Fruit fly (Drosophila melanogaster): ENCODE results near the gene beta-Man.
A peak's percentile ranks its signal among the peaks of the same experiment; 100 is the strongest.

Gene beta-Man

DNA sequence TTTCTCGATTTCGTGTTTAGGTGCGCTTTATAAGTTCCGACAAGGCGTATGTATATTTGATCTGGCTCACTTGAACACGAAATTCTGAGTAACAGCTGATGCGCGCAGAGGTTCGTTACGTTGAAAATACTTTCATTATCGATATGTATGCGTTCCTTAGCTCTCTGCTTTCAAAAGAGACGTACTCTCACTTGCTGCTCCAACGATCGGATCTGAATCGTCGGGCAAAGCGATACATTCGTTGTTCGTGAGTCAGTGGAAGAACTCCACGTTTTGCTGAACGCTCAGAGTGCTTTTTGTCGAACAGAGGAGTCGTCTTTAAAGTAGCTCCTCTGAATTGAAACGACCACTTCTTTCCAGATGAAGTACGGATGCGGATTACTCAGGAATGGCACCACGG is at the start of gene beta-Man (continued):
- TF ChIP-seq Dll (GFP tag; IDR thresholded peaks at IDR 0.05; ENCODE audit: partially characterized antibody) (peak; percentile 49; the same call in 1 of the 4 replicates), CG17186 (GFP tag; optimal IDR thresholded peaks at IDR 0.05) (peak; percentile 79), Lhr (GFP tag; optimal IDR thresholded peaks at IDR 0.05) (peak; percentile 90), CG12299 (tag; optimal IDR thresholded peaks at IDR 0.05) (no peak), CG12104 (GFP tag; optimal IDR thresholded peaks at IDR 0.05) (no peak), bsh (GFP tag; optimal IDR thresholded peaks at IDR 0.05) (no peak), CG6813 (GFP tag; optimal IDR thresholded peaks at IDR 0.05) (no peak), CG18476 (GFP tag; optimal IDR thresholded peaks at IDR 0.05) (no peak), CG18764 (GFP tag; optimal IDR thresholded peaks at IDR 0.05) (no peak), CG13287 (GFP tag; IDR thresholded peaks at IDR 0.05; ENCODE audit: partially characterized antibody) (peak; percentile 47; the same call in 1 of the 2 replicates), stc (GFP tag; IDR thresholded peaks at IDR 0.05) (no peak), CG3065 (GFP tag; optimal IDR thresholded peaks at IDR 0.05) (no peak), scrt (GFP tag; optimal IDR thresholded peaks at IDR 0.05) (no peak), CG13296 (GFP tag; optimal IDR thresholded peaks at IDR 0.05) (no peak), Drgx (GFP tag; IDR thresholded peaks at IDR 0.05) (no peak), CG34376 (GFP tag; optimal IDR thresholded peaks at IDR 0.05) (peak; percentile 56), CG34224 (GFP tag; IDR thresholded peaks at IDR 0.05; ENCODE audit: partially characterized antibody) (peak; percentile 27; the same call in 1 of the 3 replicates), Oli (tag; optimal IDR thresholded peaks at IDR 0.05) (no peak), row (GFP tag; IDR thresholded peaks at IDR 0.05) (peak; percentile 39; the same call in 1 of the 3 replicates), nau (GFP tag; optimal IDR thresholded peaks at IDR 0.05) (no peak), knrl (GFP tag; IDR thresholded peaks at IDR 0.05; ENCODE audit: partially characterized antibody) (peak; percentile 53), luna (GFP tag; optimal IDR thresholded peaks at IDR 0.05) (no peak), E2f2 (GFP tag; IDR thresholded peaks at IDR 0.05) (peak; percentile 34; the same call in 1 of the 2 replicates), cas (GFP tag; IDR thresholded peaks at IDR 0.05) (no peak), CG14441 (GFP tag; IDR thresholded peaks at IDR 0.05) (no peak), CG13624 (GFP tag; optimal IDR thresholded peaks at IDR 0.05) (no peak), CG8359 (GFP tag; optimal IDR thresholded peaks at IDR 0.05; ENCODE audit: borderline replicate concordance) (no peak), Rfx (GFP tag; IDR thresholded peaks at IDR 0.05) (no peak), CG18619 (GFP tag; optimal IDR thresholded peaks at IDR 0.05) (no peak), Bteb2 (GFP tag; optimal IDR thresholded peaks at IDR 0.05) (no peak), mld (GFP tag; IDR thresholded peaks at IDR 0.05; ENCODE audit: partially characterized antibody) (peak; percentile 52; the same call in 1 of the 3 replicates), lola (GFP tag; optimal IDR thresholded peaks at IDR 0.05) (no peak), BtbVII (GFP tag; optimal IDR thresholded peaks at IDR 0.05) (no peak), mam (GFP tag; optimal IDR thresholded peaks at IDR 0.05) (no peak), Mes4 (GFP tag; optimal IDR thresholded peaks at IDR 0.05) (no peak), Dip2 (GFP tag; IDR thresholded peaks at IDR 0.05) (no peak), CG7271 (tag; optimal IDR thresholded peaks at IDR 0.05) (no peak), Dbx (GFP tag; IDR thresholded peaks at IDR 0.05) (no peak), lilli (GFP tag; optimal IDR thresholded peaks at IDR 0.05) (no peak), CG1792 (GFP tag; optimal IDR thresholded peaks at IDR 0.05) (no peak), CG10321 (GFP tag; IDR thresholded peaks at IDR 0.05) (no peak), Hr78 (GFP tag; optimal IDR thresholded peaks at IDR 0.05) (no peak), lab (GFP tag; optimal IDR thresholded peaks at IDR 0.05) (no peak), CG12769 (tag; optimal IDR thresholded peaks at IDR 0.05) (peak; percentile 35), z (GFP tag; IDR thresholded peaks at IDR 0.05) (no peak), fu2 (GFP tag; optimal IDR thresholded peaks at IDR 0.05) (no peak), disco-r (GFP tag; optimal IDR thresholded peaks at IDR 0.05) (no peak), CG30020 (tag; optimal IDR thresholded peaks at IDR 0.05) (peak; percentile 84), CG4820 (GFP tag; optimal IDR thresholded peaks at IDR 0.05) (no peak), CG4404 (GFP tag; IDR thresholded peaks at IDR 0.05) (no peak)
